Worm (Caenorhabditis elegans): ENCODE data around the gene acp-2.

acp-2 gene

DNA sequence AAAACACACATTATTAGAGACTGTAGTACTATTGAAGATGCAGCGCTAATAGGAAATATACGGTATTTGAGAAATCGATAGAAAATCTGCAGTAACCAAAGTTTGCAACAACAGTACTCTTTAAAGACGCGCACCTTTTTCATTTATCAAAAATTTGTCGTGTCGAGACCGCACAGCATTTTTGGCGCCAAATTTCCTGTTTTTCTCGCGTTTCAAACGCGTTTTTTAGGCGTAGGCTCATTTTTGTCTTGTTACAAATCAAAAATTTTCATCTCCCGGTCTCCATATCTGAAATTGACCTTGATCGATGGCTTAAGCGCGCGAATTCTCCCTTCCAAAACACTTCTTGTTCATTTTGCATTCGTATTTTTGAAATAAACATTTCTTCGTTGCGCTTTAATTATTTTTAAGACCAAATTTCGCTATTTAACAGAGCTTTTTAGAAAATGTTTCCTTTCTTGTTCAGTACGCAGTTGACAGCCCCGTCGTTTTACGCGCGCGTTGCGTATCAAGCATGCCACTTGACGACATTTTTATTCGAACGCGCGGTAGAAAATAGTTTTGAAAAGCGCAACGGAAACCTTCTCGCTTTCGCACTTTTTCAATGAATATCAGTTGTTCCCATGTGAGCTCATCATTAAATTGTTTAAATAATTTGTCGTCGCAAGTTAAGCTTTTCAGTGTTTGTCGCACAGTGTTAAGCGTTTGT is 25.0 kb upstream of the acp-2 start:
- TF ChIP-seq pat-9 (tag; optimal IDR thresholded peaks at IDR 0.05) (no peak), syd-9 (tag; optimal IDR thresholded peaks at IDR 0.05) (no peak), ceh-6 (GFP tag; optimal IDR thresholded peaks at IDR 0.05) (no peak), lim-6 (tag; optimal IDR thresholded peaks at IDR 0.05) (no peak), mec-3 (tag; optimal IDR thresholded peaks at IDR 0.05; ENCODE audit: borderline replicate concordance) (no peak), pag-3 (tag; optimal IDR thresholded peaks at IDR 0.05; ENCODE audit: borderline replicate concordance) (no peak), ttx-3 (tag; optimal IDR thresholded peaks at IDR 0.05) (no peak), sdc-2 (tag; optimal IDR thresholded peaks at IDR 0.05) (no peak), F13H6.1 (tag; optimal IDR thresholded peaks at IDR 0.05) (no peak), che-1 (tag; optimal IDR thresholded peaks at IDR 0.05) (no peak), unc-3 (GFP tag; conservative IDR thresholded peaks at IDR 0.05) (no peak), unc-3 (tag; optimal IDR thresholded peaks at IDR 0.05) (no peak), ceh-2 (tag; optimal IDR thresholded peaks at IDR 0.05) (no peak), tbx-7 (tag; optimal IDR thresholded peaks at IDR 0.05) (no peak), nhr-11 (tag; optimal IDR thresholded peaks at IDR 0.05) (no peak), ceh-22 (tag; optimal IDR thresholded peaks at IDR 0.05) (no peak)

- TF ChIP-seq pat-9 (tag; optimal IDR thresholded peaks at IDR 0.05) (no peak), ceh-31 (tag; optimal IDR thresholded peaks at IDR 0.05) (no peak), tbx-2 (tag; optimal IDR thresholded peaks at IDR 0.05) (no peak), che-1 (tag; optimal IDR thresholded peaks at IDR 0.05) (no peak), sox-2 (GFP tag; IDR thresholded peaks at IDR 0.05) (no peak), pha-2 (tag; optimal IDR thresholded peaks at IDR 0.05) (no peak), unc-86 (tag; optimal IDR thresholded peaks at IDR 0.05) (no peak), nhr-11 (tag; optimal IDR thresholded peaks at IDR 0.05) (no peak)
These were observed 24.2 kb upstream of the acp-2 start, which contains the start of gene F22B5.6 for ce11 chrII:8456094-8456493. TSS of gene F22B5.6 (minus strand) at chrII:8456194.

ce11 chrII:8454513-8454912 is 22.7 kb upstream of the acp-2 start, which contains the start of gene F22B5.5:
TSS of gene F22B5.5 (minus strand) at chrII:8454613.
- no peak for TF ChIP-seq ceh-30 (tag; optimal IDR thresholded peaks at IDR 0.05)
- TF ChIP-seq C38D4.7 (GFP tag; optimal IDR thresholded peaks at IDR 0.05) = no peak
- TF ChIP-seq rnt-1 (tag; optimal IDR thresholded peaks at IDR 0.05) = no peak
- no peak for TF ChIP-seq lim-6 (tag; optimal IDR thresholded peaks at IDR 0.05)
- no peak for TF ChIP-seq Y22D7AL.16 (tag; optimal IDR thresholded peaks at IDR 0.05)
- no peak for TF ChIP-seq unc-86 (tag; optimal IDR thresholded peaks at IDR 0.05)
- no peak for TF ChIP-seq ceh-2 (tag; optimal IDR thresholded peaks at IDR 0.05)
- TF ChIP-seq ceh-24 (tag; optimal IDR thresholded peaks at IDR 0.05) = no peak
- no peak for TF ChIP-seq pat-9 (tag; optimal IDR thresholded peaks at IDR 0.05)
- no peak for TF ChIP-seq pros-1 (tag; optimal IDR thresholded peaks at IDR 0.05)
- TF ChIP-seq unc-55 (GFP tag; optimal IDR thresholded peaks at IDR 0.05) = no peak
- no peak for TF ChIP-seq gmeb-2 (tag; optimal IDR thresholded peaks at IDR 0.05)
- TF ChIP-seq K09A11.1 (tag; optimal IDR thresholded peaks at IDR 0.05; ENCODE audit: insufficient read depth) = no peak
- no peak for TF ChIP-seq ceh-45 (GFP tag; IDR thresholded peaks at IDR 0.05)
- TF ChIP-seq nhr-232 (tag; optimal IDR thresholded peaks at IDR 0.05) = no peak

DNA sequence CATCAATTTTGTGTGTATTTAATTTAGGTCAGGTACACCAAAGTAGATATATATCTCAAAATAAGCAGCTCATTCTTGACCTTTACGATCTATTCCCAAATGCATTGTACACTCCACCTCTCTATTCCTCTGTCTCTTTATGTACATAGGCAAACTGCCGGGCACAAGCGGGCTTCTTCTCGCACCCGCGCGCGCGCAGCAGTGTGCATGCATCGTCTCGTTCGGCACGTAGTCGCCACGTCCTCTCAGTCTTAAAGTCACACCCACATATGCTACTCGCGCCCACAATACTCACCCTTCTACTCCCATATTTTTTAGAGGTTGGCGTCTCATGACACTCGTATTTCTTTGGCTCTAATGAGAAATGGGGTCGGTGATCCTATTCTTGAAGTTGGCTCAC is 19.6 kb upstream of the acp-2 start:
- no peak for TF ChIP-seq sox-4 (tag; optimal IDR thresholded peaks at IDR 0.05)

- TF ChIP-seq pat-9 (tag; optimal IDR thresholded peaks at IDR 0.05) (no peak), ceh-6 (GFP tag; optimal IDR thresholded peaks at IDR 0.05) (no peak), pros-1 (tag; optimal IDR thresholded peaks at IDR 0.05) (no peak)
These were observed 18.9 kb upstream of the acp-2 start for ce11 chrII:8450750-8451149.

All from whole organism, late embryonic.